Worm (Caenorhabditis elegans) whole organism, L3 larva: ENCODE results near the gene Y55F3AM.5.

Source experiments
- ceh-28 ChIP-seq: fragments of 150-350 bp; optimal IDR thresholded peaks from 2 replicates; lab custom pipeline; 2014; ENCODE audit warnings: missing biosample characterization, missing genetic modification reagents, missing genetic modification characterization
- fos-1 ChIP-seq: fragments of 150-350 bp; optimal IDR thresholded peaks from 2 replicates; lab custom pipeline; 2014; ENCODE audit warnings: missing biosample characterization, missing genetic modification characterization
- lin-15B ChIP-seq: fragments of 150-350 bp; optimal IDR thresholded peaks from 2 replicates; lab custom pipeline; 2014; ENCODE audit warnings: missing biosample characterization, missing genetic modification characterization
- mdl-1 ChIP-seq: fragments of 150-350 bp; optimal IDR thresholded peaks from 2 replicates; lab custom pipeline; 2014; ENCODE audit warnings: missing biosample characterization, missing genetic modification characterization
- nhr-25 ChIP-seq: sonication (generic microtip); optimal IDR thresholded peaks from 2 replicates; lab custom pipeline; 2017; ENCODE audit warnings: missing biosample characterization, missing genetic modification characterization
- ztf-11 ChIP-seq: fragments of 150-350 bp; optimal IDR thresholded peaks from 2 replicates; lab custom pipeline; 2014; ENCODE audit warnings: missing biosample characterization, missing genetic modification characterization

DNA sequence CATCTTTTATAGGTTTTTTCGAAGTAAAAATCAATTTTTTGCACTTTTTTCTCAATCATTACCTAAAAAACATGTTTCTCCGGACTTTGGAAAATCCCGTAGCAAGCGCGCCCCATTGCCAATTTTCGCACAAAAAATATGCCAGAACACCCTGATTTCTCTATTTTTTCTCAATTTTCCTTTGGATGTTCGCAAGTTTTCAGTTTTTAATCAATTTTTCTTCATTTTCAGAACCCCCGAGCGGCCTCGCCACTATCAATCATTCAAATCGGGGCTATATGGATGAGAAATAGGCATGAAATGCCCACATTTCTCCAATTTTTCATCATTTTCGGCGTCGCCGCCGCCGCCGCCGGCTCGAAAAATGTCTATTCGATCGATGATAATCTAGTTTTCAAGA is 39.8 kb upstream of the Y55F3AM.5 start, which contains the start of gene plx-1:
- TF ChIP-seq ceh-28 (tag; lab: Kevin White, UChicago) (no peak), mdl-1 (tag; lab: Kevin White, UChicago) (no peak), ztf-11 (tag; lab: Kevin White, UChicago) (no peak), lin-15B (tag; lab: Kevin White, UChicago) (no peak), fos-1 (tag; lab: Kevin White, UChicago) (no peak), nhr-25 (no peak)
